Fruit fly (Drosophila melanogaster) whole organism, prepupa: ENCODE results near the gene CG44037.

ENCODE experiments used
- Blimp-1 ChIP-seq: fragments of 200-800 bp; sonication (Bioruptor generic); optimal IDR thresholded peaks from 3 replicates; lab custom pipeline; 2017; ENCODE audit warnings: missing biosample characterization, missing genetic modification characterization, mild to moderate bottlenecking, moderate library complexity, missing genetic modification reagents
- CG10631 ChIP-seq: fragments of 200-800 bp; sonication (Bioruptor generic); optimal IDR thresholded peaks from 2 replicates; lab custom pipeline; 2016; ENCODE audit warnings: missing biosample characterization, missing genetic modification characterization
- CG11294 ChIP-seq: fragments of 200-800 bp; sonication (Bioruptor generic); IDR thresholded peaks from 2 replicates; pipeline ENCODE4 v1.3.6; 2022; ENCODE audit warnings: missing biosample characterization, missing genetic modification characterization
- CG11902 ChIP-seq: fragments of 200-800 bp; sonication (Bioruptor generic); optimal IDR thresholded peaks from 3 replicates; lab custom pipeline; 2016; ENCODE audit warnings: missing biosample characterization, missing genetic modification characterization
- CG15336 ChIP-seq: fragments of 200-800 bp; sonication (Bioruptor generic); IDR thresholded peaks from 2 replicates; pipeline ENCODE4 v1.3.6; 2022; ENCODE audit warnings: missing biosample characterization, missing genetic modification characterization
- CG16779 ChIP-seq: fragments of 200-800 bp; sonication (Bioruptor generic); optimal IDR thresholded peaks from 3 replicates; lab custom pipeline; 2017; ENCODE audit warnings: missing biosample characterization, mild to moderate bottlenecking, missing genetic modification characterization
- CG3032 ChIP-seq: fragments of 200-800 bp; optimal IDR thresholded peaks from 2 replicates; lab custom pipeline; 2019; ENCODE audit warnings: missing biosample characterization, mild to moderate bottlenecking, missing genetic modification characterization, moderate library complexity
- CG31627 ChIP-seq: fragments of 200-800 bp; sonication (Bioruptor generic); optimal IDR thresholded peaks from 3 replicates; lab custom pipeline; 2016; ENCODE audit warnings: missing biosample characterization, missing genetic modification characterization
- CG32006 ChIP-seq: fragments of 200-800 bp; sonication (Bioruptor generic); optimal IDR thresholded peaks from 3 replicates; lab custom pipeline; 2017; ENCODE audit warnings: missing biosample characterization, mild to moderate bottlenecking, missing genetic modification characterization
- CG4318 ChIP-seq: fragments of 200-800 bp; sonication (Bioruptor generic); optimal IDR thresholded peaks from 3 replicates; lab custom pipeline; 2017; ENCODE audit warnings: missing biosample characterization, mild to moderate bottlenecking, missing genetic modification characterization
- CG6792 ChIP-seq: fragments of 200-800 bp; sonication (Bioruptor generic); optimal IDR thresholded peaks from 3 replicates; lab custom pipeline; 2016; ENCODE audit warnings: missing biosample characterization, missing genetic modification characterization
- CG6808 ChIP-seq: fragments of 200-800 bp; sonication (Bioruptor generic); optimal IDR thresholded peaks from 3 replicates; lab custom pipeline; 2017; ENCODE audit warnings: missing biosample characterization, missing genetic modification characterization, mild to moderate bottlenecking, moderate library complexity, missing genetic modification reagents
- CG6854 ChIP-seq: fragments of 200-800 bp; sonication (Bioruptor generic); optimal IDR thresholded peaks from 2 replicates; lab custom pipeline; 2017; ENCODE audit warnings: missing biosample characterization, mild to moderate bottlenecking, missing genetic modification characterization
- CG7368 ChIP-seq: fragments of 200-800 bp; sonication (Bioruptor generic); optimal IDR thresholded peaks from 3 replicates; lab custom pipeline; 2016; ENCODE audit warnings: missing biosample characterization, missing genetic modification characterization
- CG8119 ChIP-seq: fragments of 200-800 bp; sonication (Bioruptor generic); IDR thresholded peaks from 3 replicates; pipeline ENCODE4 v1.3.6; 2022; ENCODE audit warnings: missing biosample characterization, missing genetic modification characterization
- CG8319 ChIP-seq: fragments of 200-800 bp; sonication (Bioruptor generic); optimal IDR thresholded peaks from 3 replicates; lab custom pipeline; 2016; ENCODE audit warnings: missing biosample characterization, missing genetic modification characterization
- CG8632 ChIP-seq: fragments of 200-800 bp; sonication (Bioruptor generic); optimal IDR thresholded peaks from 3 replicates; lab custom pipeline; 2016; ENCODE audit warnings: missing biosample characterization, missing genetic modification characterization
- Eip75B ChIP-seq: fragments of 200-800 bp; sonication (Bioruptor generic); optimal IDR thresholded peaks from 3 replicates; lab custom pipeline; 2016; ENCODE audit warnings: missing biosample characterization, missing genetic modification characterization
- Eip78C ChIP-seq: fragments of 200-800 bp; sonication (Bioruptor generic); peaks from one replicate; lab custom pipeline; 2016; ENCODE audit warnings: missing biosample characterization, missing genetic modification characterization
- Eip93F ChIP-seq: fragments of 200-800 bp; sonication (Bioruptor generic); optimal IDR thresholded peaks from 2 replicates; lab custom pipeline; 2016; ENCODE audit warnings: missing biosample characterization, mild to moderate bottlenecking, missing genetic modification characterization
- Ets21C ChIP-seq: fragments of 200-800 bp; sonication (Bioruptor generic); optimal IDR thresholded peaks from 3 replicates; lab custom pipeline; 2016; ENCODE audit warnings: missing biosample characterization, missing genetic modification characterization
- Hr39 ChIP-seq: fragments of 200-800 bp; sonication (Bioruptor generic); optimal IDR thresholded peaks from 2 replicates; lab custom pipeline; 2016; ENCODE audit warnings: missing biosample characterization, missing genetic modification characterization
- Hr4 ChIP-seq: fragments of 200-800 bp; sonication (Bioruptor generic); optimal IDR thresholded peaks from 3 replicates; lab custom pipeline; 2016; ENCODE audit warnings: missing biosample characterization, missing genetic modification characterization
- Lpt ChIP-seq: fragments of 200-800 bp; sonication (Bioruptor generic); optimal IDR thresholded peaks from 3 replicates; lab custom pipeline; 2016; ENCODE audit warnings: missing biosample characterization, missing genetic modification characterization
- Met ChIP-seq: fragments of 200-800 bp; sonication (Bioruptor generic); optimal IDR thresholded peaks from 3 replicates; lab custom pipeline; 2016; ENCODE audit warnings: missing biosample characterization, missing genetic modification characterization
- OdsH ChIP-seq: fragments of 200-800 bp; sonication (Bioruptor generic); optimal IDR thresholded peaks from 3 replicates; lab custom pipeline; 2016; ENCODE audit warnings: missing biosample characterization, missing genetic modification characterization
- Smox ChIP-seq: fragments of 200-800 bp; sonication (Bioruptor generic); optimal IDR thresholded peaks from 3 replicates; lab custom pipeline; 2016; ENCODE audit warnings: missing biosample characterization, missing genetic modification characterization
- Sox14 ChIP-seq: fragments of 200-800 bp; sonication (Bioruptor generic); optimal IDR thresholded peaks from 3 replicates; lab custom pipeline; 2016; ENCODE audit warnings: missing biosample characterization, missing genetic modification characterization
- Sox15 ChIP-seq: fragments of 200-800 bp; sonication (Bioruptor generic); optimal IDR thresholded peaks from 3 replicates; lab custom pipeline; 2016; ENCODE audit warnings: missing biosample characterization, missing genetic modification characterization
- achi ChIP-seq: fragments of 200-800 bp; sonication (Bioruptor generic); optimal IDR thresholded peaks from 3 replicates; lab custom pipeline; 2016; ENCODE audit warnings: missing biosample characterization, missing genetic modification characterization
- cyc ChIP-seq: fragments of 200-800 bp; sonication (Bioruptor generic); optimal IDR thresholded peaks from 3 replicates; lab custom pipeline; 2016; ENCODE audit warnings: missing biosample characterization, missing genetic modification characterization
- dac ChIP-seq: fragments of 200-800 bp; sonication (Bioruptor generic); optimal IDR thresholded peaks from 2 replicates; lab custom pipeline; 2017; ENCODE audit warnings: missing biosample characterization, mild to moderate bottlenecking, missing genetic modification characterization
- dsx ChIP-seq: fragments of 200-800 bp; optimal IDR thresholded peaks from 3 replicates; lab custom pipeline; 2019; ENCODE audit warnings: missing biosample characterization, mild to moderate bottlenecking, missing genetic modification characterization, moderate library complexity; ENCODE audit not compliant: poor library complexity, severe bottlenecking
- eg ChIP-seq: fragments of 200-800 bp; sonication (Bioruptor generic); IDR thresholded peaks from 3 replicates; pipeline ENCODE4 v1.3.6; 2022; ENCODE audit warnings: missing biosample characterization, missing genetic modification characterization
- esn ChIP-seq: fragments of 200-800 bp; sonication (Bioruptor generic); optimal IDR thresholded peaks from 2 replicates; lab custom pipeline; 2016; ENCODE audit warnings: missing biosample characterization, mild to moderate bottlenecking, missing genetic modification characterization, moderate library complexity
- fd85E ChIP-seq: fragments of 200-800 bp; sonication (Bioruptor generic); optimal IDR thresholded peaks from 3 replicates; lab custom pipeline; 2016; ENCODE audit warnings: missing biosample characterization, missing genetic modification characterization
- fkh ChIP-seq: fragments of 200-800 bp; sonication (Bioruptor generic); optimal IDR thresholded peaks from 3 replicates; lab custom pipeline; 2017; ENCODE audit warnings: missing biosample characterization, mild to moderate bottlenecking, missing genetic modification characterization, moderate library complexity
- lz ChIP-seq: fragments of 200-800 bp; sonication (Bioruptor generic); optimal IDR thresholded peaks from 3 replicates; lab custom pipeline; 2016; ENCODE audit warnings: missing biosample characterization, missing genetic modification characterization
- net ChIP-seq: fragments of 200-800 bp; sonication (Bioruptor generic); optimal IDR thresholded peaks from 3 replicates; lab custom pipeline; 2016; ENCODE audit warnings: missing biosample characterization, missing genetic modification characterization
- pdm3 ChIP-seq: fragments of 200-800 bp; sonication (Bioruptor generic); optimal IDR thresholded peaks from 3 replicates; lab custom pipeline; 2016; ENCODE audit warnings: missing biosample characterization, missing genetic modification characterization
- svp ChIP-seq: fragments of 200-800 bp; sonication (Bioruptor generic); peaks from one replicate; lab custom pipeline; 2016; ENCODE audit warnings: missing biosample characterization, missing genetic modification characterization
- topi ChIP-seq: fragments of 200-800 bp; sonication (Bioruptor generic); optimal IDR thresholded peaks from 3 replicates; lab custom pipeline; 2016; ENCODE audit warnings: missing biosample characterization, missing genetic modification characterization

CG44037 gene

dm6 chr3R:12288580-12289299 is 30.2 kb downstream of the CG44037 start (continued):
- peak; percentile 29; the same call in 1 of the 3 replicates for TF ChIP-seq eg (GFP tag; lab: Robert Waterston, UW)
- TF ChIP-seq CG8119 (GFP tag; lab: Robert Waterston, UW), result no peak
- TF ChIP-seq OdsH (GFP tag; lab: Kevin White, UChicago), result no peak
- no peak for TF ChIP-seq Met (GFP tag; lab: Kevin White, UChicago)
- no peak for TF ChIP-seq Blimp-1 (GFP tag; lab: Kevin White, UChicago)
- TF ChIP-seq fkh (GFP tag; lab: Kevin White, UChicago), result no peak
- no peak for TF ChIP-seq pdm3
- no peak for TF ChIP-seq Ets21C

dm6 chr3R:12290466-12291237 is 32.1 kb downstream of the CG44037 start:
- TF ChIP-seq svp (peak; percentile 58), fkh (GFP tag; lab: Kevin White, UChicago) (peak; percentile 43), CG31627 (GFP tag; lab: Kevin White, UChicago) (no peak)
- TF ChIP-seq, all 60 proteins: peak for 2

- TF ChIP-seq svp (peak; percentile 68), lz (GFP tag; lab: Kevin White, UChicago) (no peak)
- TF ChIP-seq, all 60 proteins: peak for 1
Observed at dm6 chr3R:12291872-12292271, 33.3 kb downstream of the CG44037 start.

- TF ChIP-seq CG11294 (peak; percentile 49), Hr4 (GFP tag; lab: Kevin White, UChicago) (peak; percentile 81), esn (GFP tag; lab: Kevin White, UChicago) (no peak), Eip75B (GFP tag; lab: Kevin White, UChicago) (peak; percentile 23), Eip93F (GFP tag; lab: Kevin White, UChicago) (no peak), cyc (GFP tag; lab: Kevin White, UChicago) (no peak), CG6792 (GFP tag; lab: Kevin White, UChicago) (no peak), fkh (GFP tag; lab: Kevin White, UChicago) (no peak), Eip78C (peak; percentile 85), CG7368 (GFP tag; lab: Kevin White, UChicago) (no peak), CG15336 (peak; percentile 84), Sox15 (GFP tag; lab: Kevin White, UChicago) (no peak), eg (GFP tag; lab: Robert Waterston, UW) (peak; percentile 84), Smox (GFP tag; lab: Kevin White, UChicago) (no peak), CG3032 (peak; percentile 44), CG8319 (GFP tag; lab: Kevin White, UChicago) (no peak), achi (GFP tag; lab: Kevin White, UChicago) (peak; percentile 59), CG31627 (GFP tag; lab: Kevin White, UChicago) (no peak), lz (GFP tag; lab: Kevin White, UChicago) (no peak), topi (GFP tag; lab: Kevin White, UChicago) (no peak), pdm3 (peak; percentile 29), CG11902 (GFP tag; lab: Kevin White, UChicago) (no peak), Hr39 (GFP tag; lab: Kevin White, UChicago) (no peak), fd85E (GFP tag; lab: Kevin White, UChicago) (no peak), Blimp-1 (GFP tag; lab: Kevin White, UChicago) (no peak), dsx (GFP tag; lab: Kevin White, UChicago) (peak; percentile 29), dac (peak; percentile 39), CG6808 (GFP tag; lab: Kevin White, UChicago) (peak; percentile 8), Sox14 (peak; percentile 45), CG6854 (no peak), Met (GFP tag; lab: Kevin White, UChicago) (no peak), CG10631 (GFP tag; lab: Kevin White, UChicago) (peak; percentile 9), CG32006 (GFP tag; lab: Kevin White, UChicago) (peak; percentile 78), net (peak; percentile 28), Ets21C (no peak), CG8632 (GFP tag; lab: Kevin White, UChicago) (no peak), Lpt (GFP tag; lab: Kevin White, UChicago) (peak; percentile 61), CG16779 (tag; lab: Kevin White, UChicago) (peak; percentile 34), CG4318 (peak; percentile 39), CG8119 (GFP tag; lab: Robert Waterston, UW) (peak; percentile 86)
Observed at dm6 chr3R:12297261-12297660, 38.7 kb downstream of the CG44037 start.
